Fruit fly (Drosophila melanogaster): Measurements from ENCODE around the gene Psf2.
A peak's percentile ranks its signal among the peaks of the same experiment; 100 is the strongest.

Psf2 gene

DNA sequence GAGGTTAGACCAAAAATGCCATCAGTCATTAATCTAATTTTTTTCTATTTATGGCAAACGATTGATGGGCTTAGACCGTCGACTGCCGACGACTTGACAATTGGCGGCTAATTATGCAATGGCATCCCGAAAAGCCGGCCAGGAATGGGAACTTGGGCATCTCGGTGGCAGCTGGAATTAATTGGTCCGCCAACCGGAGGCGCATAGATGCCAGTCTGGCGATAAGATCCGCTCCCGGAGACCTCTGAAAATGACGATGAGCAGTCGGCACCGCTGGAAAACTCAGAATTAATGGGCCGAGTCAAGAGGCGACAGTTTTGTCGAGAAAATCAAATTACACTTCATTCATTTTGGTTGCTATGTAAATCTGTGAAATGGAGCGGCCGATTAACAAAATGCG lies 34.5 kb downstream of the Psf2 start, which contains the start of gene CG15429:
Gene CG15429, plus strand, starts transcription at position 301 of the 400 bp plus-strand sequence.
- TF ChIP-seq Blimp-1 (GFP tag; optimal IDR thresholded peaks at IDR 0.05) = no peak
- no peak for TF ChIP-seq CG1621 (tag; optimal IDR thresholded peaks at IDR 0.05)
- TF ChIP-seq Hr39 (GFP tag; optimal IDR thresholded peaks at IDR 0.05) = no peak
- no peak for TF ChIP-seq lz (GFP tag; optimal IDR thresholded peaks at IDR 0.05)
- TF ChIP-seq CG4318 (GFP tag; optimal IDR thresholded peaks at IDR 0.05) = no peak
- TF ChIP-seq CG6276 (GFP tag; optimal IDR thresholded peaks at IDR 0.05) = no peak
- TF ChIP-seq CG16779 (tag; optimal IDR thresholded peaks at IDR 0.05) = no peak
- TF ChIP-seq CG11762 (GFP tag; optimal IDR thresholded peaks at IDR 0.05; ENCODE audit: insufficient read depth) = no peak
- no peak for TF ChIP-seq spab (GFP tag; optimal IDR thresholded peaks at IDR 0.05)
- TF ChIP-seq achi (GFP tag; optimal IDR thresholded peaks at IDR 0.05) = no peak
- no peak for TF ChIP-seq CG32006 (GFP tag; optimal IDR thresholded peaks at IDR 0.05)
- TF ChIP-seq Ets21C (GFP tag; optimal IDR thresholded peaks at IDR 0.05) = no peak
- TF ChIP-seq CG31627 (GFP tag; optimal IDR thresholded peaks at IDR 0.05) = no peak
- TF ChIP-seq Sox102F (GFP tag; optimal IDR thresholded peaks at IDR 0.05) = no peak
- no peak for TF ChIP-seq Eip75B (GFP tag; optimal IDR thresholded peaks at IDR 0.05)
- TF ChIP-seq Met (GFP tag; optimal IDR thresholded peaks at IDR 0.05) = no peak

dm6 chr2L:4350683-4351324 lies 36.4 kb downstream of the Psf2 start:
- TF ChIP-seq Smox (GFP tag; optimal IDR thresholded peaks at IDR 0.05) = peak; percentile 35
- peak; percentile 51 for TF ChIP-seq CG3032 (tag; optimal IDR thresholded peaks at IDR 0.05)
- TF ChIP-seq Eip75B (GFP tag; optimal IDR thresholded peaks at IDR 0.05) = peak; percentile 57
- peak; percentile 1 for TF ChIP-seq cyc (GFP tag; optimal IDR thresholded peaks at IDR 0.05)
- peak; percentile 42 for TF ChIP-seq dsx (GFP tag; optimal IDR thresholded peaks at IDR 0.05; ENCODE audit: poor library complexity, severe bottlenecking)
- TF ChIP-seq Met (GFP tag; optimal IDR thresholded peaks at IDR 0.05) = peak; percentile 53
- TF ChIP-seq acj6 (GFP tag; optimal IDR thresholded peaks at IDR 0.05) = peak; percentile 45
- TF ChIP-seq pdm3 (GFP tag; optimal IDR thresholded peaks at IDR 0.05) = peak; percentile 15
- TF ChIP-seq CG10631 (GFP tag; optimal IDR thresholded peaks at IDR 0.05) = peak; percentile 43
- no peak for TF ChIP-seq CG16779 (tag; optimal IDR thresholded peaks at IDR 0.05)
- peak; percentile 25 for TF ChIP-seq Hr4 (GFP tag; optimal IDR thresholded peaks at IDR 0.05)
- TF ChIP-seq Lpt (GFP tag; optimal IDR thresholded peaks at IDR 0.05) = no peak
- peak; percentile 13 for TF ChIP-seq Hr39 (GFP tag; optimal IDR thresholded peaks at IDR 0.05)
- peak; percentile 23 for TF ChIP-seq Sox14 (GFP tag; optimal IDR thresholded peaks at IDR 0.05)
- no peak for TF ChIP-seq net (GFP tag; optimal IDR thresholded peaks at IDR 0.05)
- TF ChIP-seq fd85E (GFP tag; optimal IDR thresholded peaks at IDR 0.05) = no peak
- TF ChIP-seq Sox102F (GFP tag; optimal IDR thresholded peaks at IDR 0.05) = peak; percentile 34
- peak; percentile 37 for TF ChIP-seq achi (GFP tag; optimal IDR thresholded peaks at IDR 0.05)
- TF ChIP-seq CG11902 (GFP tag; optimal IDR thresholded peaks at IDR 0.05) = no peak
- peak in 1 of 2 experiments; percentile 24 for TF ChIP-seq ss (GFP tag; optimal IDR thresholded peaks at IDR 0.05)
- TF ChIP-seq fd59A (GFP tag; optimal IDR thresholded peaks at IDR 0.05) = peak; percentile 17
- no peak for TF ChIP-seq Gug (GFP tag; IDR thresholded peaks at IDR 0.05)
- TF ChIP-seq CG3919 (GFP tag; optimal IDR thresholded peaks at IDR 0.05) = peak; percentile 29
- peak; percentile 74 for TF ChIP-seq svp (GFP tag)
- peak; percentile 3 for TF ChIP-seq spab (GFP tag; optimal IDR thresholded peaks at IDR 0.05)
- TF ChIP-seq Hr38 (GFP tag; optimal IDR thresholded peaks at IDR 0.05) = no peak
- TF ChIP-seq esn (GFP tag; optimal IDR thresholded peaks at IDR 0.05) = peak; percentile 56
- TF ChIP-seq Sox15 (GFP tag; optimal IDR thresholded peaks at IDR 0.05) = no peak
- TF ChIP-seq OdsH (GFP tag; optimal IDR thresholded peaks at IDR 0.05) = peak; percentile 31
- no peak for TF ChIP-seq CG11294 (GFP tag; IDR thresholded peaks at IDR 0.05)
- no peak for TF ChIP-seq dac (GFP tag; optimal IDR thresholded peaks at IDR 0.05)
- no peak for TF ChIP-seq CG4318 (GFP tag; optimal IDR thresholded peaks at IDR 0.05)
- TF ChIP-seq Ets21C (GFP tag; optimal IDR thresholded peaks at IDR 0.05) = peak; percentile 8
- TF ChIP-seq CG34406 (GFP tag; optimal IDR thresholded peaks at IDR 0.05) = peak; percentile 32
- no peak for TF ChIP-seq CG1621 (tag; optimal IDR thresholded peaks at IDR 0.05)
- TF ChIP-seq CG15336 (GFP tag; IDR thresholded peaks at IDR 0.05) = 0 out of 2 replicates have a peak, but pooled peaks have one; percentile 42
- no peak for TF ChIP-seq CG9139 (GFP tag; optimal IDR thresholded peaks at IDR 0.05)
- peak; percentile 27 for TF ChIP-seq CG6808 (GFP tag; optimal IDR thresholded peaks at IDR 0.05)
- TF ChIP-seq CG10669 (GFP tag; optimal IDR thresholded peaks at IDR 0.05) = peak; percentile 51
- TF ChIP-seq CG6854 (GFP tag; optimal IDR thresholded peaks at IDR 0.05) = no peak
- TF ChIP-seq fkh (GFP tag; optimal IDR thresholded peaks at IDR 0.05) = no peak
- TF ChIP-seq eg (GFP tag; IDR thresholded peaks at IDR 0.05) = no peak
